Worm (Caenorhabditis elegans): Measurements from ENCODE around the gene snet-1.

ce11 chrX:3715835-3716234, 47.1 kb upstream of the snet-1 start:
- no peak for TF ChIP-seq ama-1 (optimal IDR thresholded peaks at IDR 0.05)
- no peak for TF ChIP-seq nhr-11 (tag; optimal IDR thresholded peaks at IDR 0.05)
- TF ChIP-seq mdl-1 (tag; optimal IDR thresholded peaks at IDR 0.05) = no peak
- TF ChIP-seq nhr-10 (tag; optimal IDR thresholded peaks at IDR 0.05) = no peak
- TF ChIP-seq skn-1 (tag; optimal IDR thresholded peaks at IDR 0.05) = no peak
- no peak for TF ChIP-seq egl-27 (tag; optimal IDR thresholded peaks at IDR 0.05)
- TF ChIP-seq zag-1 (tag; optimal IDR thresholded peaks at IDR 0.05) = no peak
- no peak for TF ChIP-seq lin-13 (GFP tag; optimal IDR thresholded peaks at IDR 0.05)
- no peak for TF ChIP-seq nhr-25 (tag; optimal IDR thresholded peaks at IDR 0.05)
- no peak for TF ChIP-seq nhr-6 (tag; optimal IDR thresholded peaks at IDR 0.05)
- TF ChIP-seq nhr-12 (tag; optimal IDR thresholded peaks at IDR 0.05) = no peak
- no peak for TF ChIP-seq ztf-11 (tag; optimal IDR thresholded peaks at IDR 0.05)
- no peak for TF ChIP-seq fos-1 (tag; optimal IDR thresholded peaks at IDR 0.05)

Data from whole organism, L2 larva.